Worm (Caenorhabditis elegans) whole organism, young adult: ENCODE results near the gene F25B4.8.

Source experiments
- B0019.2 ChIP-seq: fragments of 200-800 bp; sonication (Bioruptor generic); conservative IDR thresholded peaks from 2 replicates; pipeline ENCODE4 v1.3.6; 2022; ENCODE audit warnings: missing genetic modification reagents, missing genetic modification characterization, missing compliant biosample characterization
- B0261.1 ChIP-seq: sonication (generic microtip); optimal IDR thresholded peaks from 2 replicates; lab custom pipeline; 2016; ENCODE audit warnings: mild to moderate bottlenecking, missing genetic modification characterization, moderate library complexity, missing compliant biosample characterization
- B0336.3 ChIP-seq: fragments of 200-800 bp; sonication (Bioruptor generic); IDR thresholded peaks from 2 replicates; pipeline ENCODE4 v1.3.6; 2022; ENCODE audit warnings: missing genetic modification characterization, missing compliant biosample characterization
- D2030.7 ChIP-seq: fragments of 200-800 bp; sonication (Bioruptor generic); IDR thresholded peaks from 2 replicates; pipeline ENCODE4 v1.3.6; 2022; ENCODE audit warnings: missing genetic modification reagents, missing genetic modification characterization, missing compliant biosample characterization
- F33H1.4 ChIP-seq: fragments of 200-800 bp; sonication (Bioruptor generic); IDR thresholded peaks from 2 replicates; pipeline ENCODE4 v1.3.6; 2022; ENCODE audit warnings: missing genetic modification reagents, missing genetic modification characterization, missing compliant biosample characterization
- F49E8.2 ChIP-seq: sonication (generic microtip); optimal IDR thresholded peaks from 3 replicates; lab custom pipeline; 2017; ENCODE audit warnings: missing genetic modification characterization, mild to moderate bottlenecking, missing compliant biosample characterization, antibody characterized with exemption, moderate library complexity; ENCODE audit not compliant: insufficient read depth
- F57C9.4 ChIP-seq: sonication (generic microtip); optimal IDR thresholded peaks from 2 replicates; lab custom pipeline; 2017; ENCODE audit warnings: mild to moderate bottlenecking, missing genetic modification characterization, missing compliant biosample characterization
- K12H6.12 ChIP-seq: fragments of 200-800 bp; sonication (Bioruptor generic); optimal IDR thresholded peaks from 2 replicates; lab custom pipeline; 2018; ENCODE audit warnings: mild to moderate bottlenecking, missing genetic modification characterization, missing compliant biosample characterization
- T07F8.4 ChIP-seq: sonication (generic microtip); optimal IDR thresholded peaks from 2 replicates; lab custom pipeline; 2016; ENCODE audit warnings: mild to moderate bottlenecking, missing genetic modification characterization, moderate library complexity, missing compliant biosample characterization
- Y53F4B.3 ChIP-seq: fragments of 200-800 bp; sonication (Bioruptor generic); IDR thresholded peaks from 2 replicates; pipeline ENCODE4 v1.3.6; 2022; ENCODE audit warnings: missing genetic modification reagents, missing genetic modification characterization, missing compliant biosample characterization
- Y56A3A.18 ChIP-seq: fragments of 200-800 bp; sonication (Bioruptor generic); IDR thresholded peaks from 2 replicates; pipeline ENCODE4 v1.3.6; 2022; ENCODE audit warnings: missing genetic modification reagents, missing genetic modification characterization, missing compliant biosample characterization
- ZK185.1 ChIP-seq: sonication (generic microtip); optimal IDR thresholded peaks from 2 replicates; lab custom pipeline; 2016; ENCODE audit warnings: mild to moderate bottlenecking, missing genetic modification characterization, missing compliant biosample characterization; ENCODE audit not compliant: poor library complexity, severe bottlenecking
- ama-1 ChIP-seq, 3 experiments: fragments of 150-350 bp in 1 of 3; sonication (generic microtip) in 2 of 3; optimal IDR thresholded peaks; 2 replicates each; lab custom pipeline; 2014 to 2018; ENCODE audit warnings: missing biosample characterization in 2 of 3, missing genetic modification characterization in 2 of 3, missing genetic modification reagents in 2 of 3
- aptf-2 ChIP-seq: fragments of 200-800 bp; sonication (Bioruptor generic); conservative IDR thresholded peaks from 2 replicates; pipeline ENCODE4 v1.3.6; 2022; ENCODE audit warnings: missing genetic modification reagents, missing genetic modification characterization, missing compliant biosample characterization
- aptf-3 ChIP-seq: fragments of 200-800 bp; sonication (Bioruptor generic); IDR thresholded peaks from 2 replicates; pipeline ENCODE4 v1.3.6; 2022; ENCODE audit warnings: missing genetic modification characterization, missing compliant biosample characterization
- atf-7 ChIP-seq: sonication (generic microtip); optimal IDR thresholded peaks from 2 replicates; lab custom pipeline; 2017; ENCODE audit warnings: mild to moderate bottlenecking, missing genetic modification characterization, missing compliant biosample characterization
- athp-1 ChIP-seq: sonication (generic microtip); optimal IDR thresholded peaks from 2 replicates; lab custom pipeline; 2017; ENCODE audit warnings: mild to moderate bottlenecking, missing genetic modification characterization, missing compliant biosample characterization
- attf-3 ChIP-seq: fragments of 200-800 bp; sonication (Bioruptor generic); conservative IDR thresholded peaks from 2 replicates; pipeline ENCODE4 v1.3.6; 2022; ENCODE audit warnings: missing genetic modification reagents, missing genetic modification characterization, missing compliant biosample characterization
- bed-2 ChIP-seq: fragments of 200-800 bp; sonication (Bioruptor generic); IDR thresholded peaks from 2 replicates; pipeline ENCODE4 v1.3.6; 2022; ENCODE audit warnings: missing genetic modification reagents, missing genetic modification characterization, missing compliant biosample characterization
- cebp-1 ChIP-seq, 2 experiments: fragments of 200-800 bp in 1 of 2; sonication (Bioruptor generic) in 1 of 2; sonication (generic microtip) in 1 of 2; IDR thresholded peaks in 1 of 2; optimal IDR thresholded peaks in 1 of 2; 2 replicates each; pipeline versions ENCODE4 v1.3.6 to Lab custom; 2017 to 2022; ENCODE audit warnings: missing compliant biosample characterization in 2 of 2, missing genetic modification characterization in 2 of 2, mild to moderate bottlenecking in 1 of 2, missing genetic modification reagents in 1 of 2, moderate library complexity in 1 of 2
- ceh-27 ChIP-seq: fragments of 200-800 bp; sonication (Bioruptor generic); optimal IDR thresholded peaks from 2 replicates; lab custom pipeline; 2018; ENCODE audit warnings: mild to moderate bottlenecking, missing genetic modification characterization, moderate library complexity, missing compliant biosample characterization
- ceh-79 ChIP-seq: sonication (generic microtip); optimal IDR thresholded peaks from 2 replicates; lab custom pipeline; 2017; ENCODE audit warnings: mild to moderate bottlenecking, missing genetic modification characterization, missing compliant biosample characterization
- dpl-1 ChIP-seq: fragments of 150-350 bp; optimal IDR thresholded peaks from 2 replicates; lab custom pipeline; 2014; ENCODE audit warnings: missing biosample characterization, missing genetic modification reagents, missing genetic modification characterization
- hlh-12 ChIP-seq: sonication (generic microtip); optimal IDR thresholded peaks from 2 replicates; lab custom pipeline; 2016; ENCODE audit warnings: missing genetic modification characterization, missing compliant biosample characterization
- hlh-26 ChIP-seq: fragments of 200-800 bp; sonication (Bioruptor generic); conservative IDR thresholded peaks from 2 replicates; pipeline ENCODE4 v1.3.6; 2022; ENCODE audit warnings: missing genetic modification reagents, missing genetic modification characterization, missing compliant biosample characterization
- lin-40 ChIP-seq: sonication (generic microtip); optimal IDR thresholded peaks from 2 replicates; lab custom pipeline; 2016; ENCODE audit warnings: missing genetic modification characterization, mild to moderate bottlenecking, missing compliant biosample characterization, missing genotype, missing genetic modification reagents
- lin-54 ChIP-seq: fragments of 200-800 bp; sonication (Bioruptor generic); optimal IDR thresholded peaks from 2 replicates; lab custom pipeline; 2018; ENCODE audit warnings: mild to moderate bottlenecking, missing genetic modification characterization, missing compliant biosample characterization
- madf-3 ChIP-seq: fragments of 200-800 bp; sonication (Bioruptor generic); IDR thresholded peaks from 2 replicates; pipeline ENCODE4 v1.3.6; 2022; ENCODE audit warnings: missing genetic modification reagents, missing genetic modification characterization, missing compliant biosample characterization
- mcd-1 ChIP-seq: fragments of 200-800 bp; sonication (Bioruptor generic); IDR thresholded peaks from 2 replicates; pipeline ENCODE4 v1.3.6; 2022; ENCODE audit warnings: missing genetic modification reagents, missing genetic modification characterization, missing compliant biosample characterization
- nfya-2 ChIP-seq: fragments of 200-800 bp; sonication (Bioruptor generic); IDR thresholded peaks from 2 replicates; pipeline ENCODE4 v1.3.6; 2022; ENCODE audit warnings: missing genetic modification reagents, missing genetic modification characterization, missing compliant biosample characterization
- nhr-179 ChIP-seq: sonication (generic microtip); optimal IDR thresholded peaks from 2 replicates; lab custom pipeline; 2016; ENCODE audit warnings: mild to moderate bottlenecking, missing genetic modification characterization, missing compliant biosample characterization
- nhr-80 ChIP-seq: sonication (generic microtip); optimal IDR thresholded peaks from 2 replicates; lab custom pipeline; 2016; ENCODE audit warnings: missing genetic modification characterization, missing compliant biosample characterization
- nhr-90 ChIP-seq: sonication (generic microtip); optimal IDR thresholded peaks from 2 replicates; lab custom pipeline; 2016; ENCODE audit warnings: missing genotype, mild to moderate bottlenecking, missing genetic modification characterization, missing compliant biosample characterization
- pha-4 ChIP-seq: fragments of 150-350 bp; sonication (generic microtip); optimal IDR thresholded peaks from 2 replicates; lab custom pipeline; 2014; ENCODE audit warnings: missing biosample characterization, missing genetic modification reagents, missing genetic modification characterization
- rcor-1 ChIP-seq: fragments of 200-800 bp; sonication (Bioruptor generic); IDR thresholded peaks from 2 replicates; pipeline ENCODE4 v1.3.6; 2022; ENCODE audit warnings: missing genetic modification reagents, missing genetic modification characterization, missing compliant biosample characterization
- repo-1 ChIP-seq: sonication (generic microtip); optimal IDR thresholded peaks from 2 replicates; lab custom pipeline; 2017; ENCODE audit warnings: mild to moderate bottlenecking, missing genetic modification characterization, missing compliant biosample characterization
- sdz-38 ChIP-seq: sonication (generic microtip); optimal IDR thresholded peaks from 2 replicates; lab custom pipeline; 2016; ENCODE audit warnings: missing genotype, missing genetic modification characterization, missing compliant biosample characterization
- unc-130 ChIP-seq: sonication (generic microtip); optimal IDR thresholded peaks from 2 replicates; lab custom pipeline; 2016; ENCODE audit warnings: missing genetic modification reagents, missing genetic modification characterization, missing compliant biosample characterization
- unc-62 ChIP-seq: fragments of 150-350 bp; optimal IDR thresholded peaks from 2 replicates; lab custom pipeline; 2014; ENCODE audit warnings: missing biosample characterization, missing genetic modification reagents, missing genetic modification characterization
- ztf-18 ChIP-seq: sonication (generic microtip); optimal IDR thresholded peaks from 2 replicates; lab custom pipeline; 2016; ENCODE audit warnings: missing genotype, mild to moderate bottlenecking, missing genetic modification characterization, missing compliant biosample characterization
- ztf-22 ChIP-seq: fragments of 200-800 bp; sonication (Bioruptor generic); optimal IDR thresholded peaks from 2 replicates; lab custom pipeline; 2018; ENCODE audit warnings: mild to moderate bottlenecking, missing genetic modification characterization, moderate library complexity, missing compliant biosample characterization

F25B4.8 gene

DNA sequence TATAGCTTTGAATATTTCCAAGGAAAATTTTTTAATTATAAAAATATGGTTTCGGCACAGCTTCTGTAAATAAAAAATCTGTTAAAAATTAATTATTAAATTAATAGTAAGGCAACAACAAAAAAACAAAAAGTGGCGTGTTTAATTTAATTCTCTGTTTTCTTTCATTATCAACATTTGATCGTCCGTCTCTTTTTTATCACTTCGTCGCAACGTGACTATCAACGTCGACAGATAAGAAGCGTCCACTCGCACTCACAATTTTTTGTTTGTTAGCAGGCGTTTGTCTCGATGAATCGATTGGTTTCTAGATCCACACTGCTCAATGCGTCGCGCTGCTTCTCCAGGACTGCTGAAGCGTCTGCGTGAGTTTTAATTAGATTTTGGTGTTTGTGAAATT, 21.1 kb upstream of the F25B4.8 start, which contains the start of gene gcst-1:
Gene gcst-1, plus strand, starts transcription at position 277 of the 400 bp plus-strand sequence.
- TF ChIP-seq madf-3 (GFP tag; lab: Robert Waterston, UW) (no peak), hlh-26 (GFP tag; lab: Robert Waterston, UW) (no peak), nfya-2 (no peak), ztf-18 (tag; lab: Kevin White, UChicago) (no peak), nhr-90 (tag; lab: Kevin White, UChicago) (no peak), mcd-1 (GFP tag; lab: Robert Waterston, UW) (no peak), nhr-80 (peak; percentile 78), T07F8.4 (tag; lab: Kevin White, UChicago) (no peak), aptf-2 (GFP tag; lab: Robert Waterston, UW) (no peak), rcor-1 (GFP tag; lab: Robert Waterston, UW) (no peak), athp-1 (no peak), unc-62 (GFP tag; lab: Kevin White, UChicago) (no peak), sdz-38 (no peak), B0019.2 (GFP tag; lab: Robert Waterston, UW) (no peak), B0336.3 (GFP tag; lab: Robert Waterston, UW) (0 out of 2 replicates have a peak, but pooled peaks have one; percentile 17), lin-54 (no peak), ama-1 (optimal IDR thresholded peaks at IDR 0.05; lab: Kevin White, UChicago) (no peak), ama-1 (GFP tag; optimal IDR thresholded peaks at IDR 0.05; lab: Kevin White, UChicago) (no peak), F33H1.4 (no peak), nhr-179 (tag; lab: Kevin White, UChicago) (no peak), cebp-1 (GFP tag; IDR thresholded peaks at IDR 0.05; lab: Robert Waterston, UW) (no peak), cebp-1 (tag; optimal IDR thresholded peaks at IDR 0.05; lab: Kevin White, UChicago) (peak; percentile 14), K12H6.12 (tag; lab: Kevin White, UChicago) (no peak)

DNA sequence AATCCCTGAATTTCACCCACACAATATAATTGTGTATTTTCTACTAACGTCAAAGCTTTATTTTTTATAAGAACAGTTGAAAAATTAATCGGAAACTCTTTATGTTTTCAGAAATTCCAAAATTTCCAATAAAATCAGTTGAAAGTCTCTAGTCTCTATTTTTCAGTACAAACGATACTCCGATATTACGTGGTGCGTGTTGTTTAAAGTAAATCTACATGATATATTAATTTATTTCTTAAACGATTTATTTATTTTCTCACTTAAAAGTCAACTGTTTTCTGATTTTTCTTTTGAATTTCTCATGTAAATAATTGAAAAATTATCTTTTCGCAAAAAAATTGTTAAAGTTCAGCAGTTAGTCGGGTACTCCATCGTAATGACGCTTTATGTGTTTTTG, 20.7 kb upstream of the F25B4.8 start:
- no peak for TF ChIP-seq unc-130
- TF ChIP-seq attf-3 (GFP tag; lab: Robert Waterston, UW), result peak; percentile 70
- TF ChIP-seq ceh-79, result no peak
- no peak for TF ChIP-seq mcd-1 (GFP tag; lab: Robert Waterston, UW)
- TF ChIP-seq nhr-179 (tag; lab: Kevin White, UChicago), result no peak
- TF ChIP-seq F49E8.2 (tag; lab: Kevin White, UChicago), result no peak
- TF ChIP-seq, all 124 proteins: peak for 1

DNA sequence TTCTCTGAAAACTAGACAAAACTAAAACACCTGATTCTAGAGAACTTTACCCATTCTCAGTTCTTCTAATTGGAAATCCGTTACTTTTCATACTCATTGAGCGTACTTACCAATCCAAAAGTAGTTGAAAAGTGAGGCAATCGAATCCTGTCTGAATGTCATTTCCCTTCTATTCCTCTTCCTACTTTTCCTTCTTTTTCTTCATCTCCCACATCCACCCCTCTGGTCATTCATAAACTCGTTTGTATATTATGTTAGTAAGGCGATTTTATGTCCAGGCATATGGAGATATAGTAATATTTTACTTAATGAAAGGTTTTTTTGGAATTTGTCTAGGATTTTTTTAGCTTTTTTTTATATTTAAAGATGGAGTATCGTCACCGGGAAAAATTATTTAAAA, 16.8 kb upstream of the F25B4.8 start:
- TF ChIP-seq hlh-12 (tag; lab: Kevin White, UChicago) (no peak), ceh-27 (GFP tag; lab: Kevin White, UChicago) (no peak), ZK185.1 (no peak)
- TF ChIP-seq, all 124 proteins: peak for 0

DNA sequence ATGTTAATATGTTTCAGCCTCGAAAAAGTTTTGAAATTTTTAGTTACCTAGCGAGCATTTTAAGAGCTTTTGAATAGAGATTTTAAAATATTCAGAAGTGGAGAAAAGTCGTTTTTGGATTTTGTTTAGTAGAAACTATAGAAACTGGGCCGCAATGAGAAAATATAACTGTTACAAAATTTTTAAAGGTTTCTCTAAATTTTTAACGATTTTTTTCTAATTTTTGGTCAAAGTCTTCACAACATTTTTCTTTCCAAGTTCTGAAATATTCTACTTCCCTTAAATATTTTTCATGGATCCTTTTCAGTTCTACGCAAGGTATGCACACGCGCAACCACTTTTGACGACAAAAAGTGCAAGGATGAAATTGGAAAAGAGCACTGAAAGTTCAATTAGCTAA, 14.0 kb upstream of the F25B4.8 start, which contains the start of gene peli-1:
Gene peli-1, plus strand, starts transcription at position 301 of the 400 bp plus-strand sequence.
- no peak for TF ChIP-seq bed-2
- no peak for TF ChIP-seq hlh-26 (GFP tag; lab: Robert Waterston, UW)
- TF ChIP-seq dpl-1 (GFP tag; lab: Kevin White, UChicago), result no peak
- TF ChIP-seq ceh-79, result no peak
- no peak for TF ChIP-seq nhr-80
- no peak for TF ChIP-seq F57C9.4 (tag; lab: Kevin White, UChicago)
- TF ChIP-seq ama-1 (optimal IDR thresholded peaks at IDR 0.05; lab: Kevin White, UChicago), result no peak
- TF ChIP-seq ama-1 (GFP tag; optimal IDR thresholded peaks at IDR 0.05; lab: Kevin White, UChicago), result no peak
- TF ChIP-seq B0261.1 (tag; lab: Kevin White, UChicago), result no peak
- TF ChIP-seq F49E8.2 (tag; lab: Kevin White, UChicago), result no peak
- no peak for TF ChIP-seq nfya-2
- no peak for TF ChIP-seq aptf-3 (GFP tag; lab: Robert Waterston, UW)
- TF ChIP-seq repo-1 (tag; lab: Kevin White, UChicago), result no peak
- TF ChIP-seq D2030.7 (GFP tag; lab: Robert Waterston, UW), result no peak
- no peak for TF ChIP-seq ztf-22
- no peak for TF ChIP-seq Y53F4B.3 (GFP tag; lab: Robert Waterston, UW)
- no peak for TF ChIP-seq pha-4 (tag; lab: Kevin White, UChicago)
- no peak for TF ChIP-seq atf-7 (tag; lab: Kevin White, UChicago)
- TF ChIP-seq lin-40 (tag; lab: Kevin White, UChicago), result no peak
- TF ChIP-seq Y56A3A.18 (GFP tag; lab: Robert Waterston, UW), result no peak
- no peak for TF ChIP-seq B0336.3 (GFP tag; lab: Robert Waterston, UW)
- TF ChIP-seq, all 124 proteins: peak for 0
